Fruit fly (Drosophila melanogaster) whole organism, embryonic: ENCODE data around the gene mei-P26.

Experiments used
- BEAF-32 ChIP-seq: fragments of 200-800 bp; sonication (Bioruptor generic); optimal IDR thresholded peaks from 3 replicates; lab custom pipeline; 2017; ENCODE audit warnings: missing biosample characterization, missing genetic modification characterization, mild to moderate bottlenecking, moderate library complexity, missing genetic modification reagents
- CG10147 ChIP-seq: fragments of 200-800 bp; sonication (Bioruptor generic); optimal IDR thresholded peaks from 2 replicates; lab custom pipeline; 2019; ENCODE audit warnings: missing biosample characterization, mild to moderate bottlenecking, missing genetic modification characterization, moderate library complexity
- CG1024 ChIP-seq: fragments of 200-800 bp; sonication (Bioruptor generic); IDR thresholded peaks from 2 replicates; pipeline ENCODE4 v1.3.6; 2022; ENCODE audit warnings: missing biosample characterization, missing genetic modification characterization
- CG10267 ChIP-seq: fragments of 200-800 bp; sonication (Bioruptor generic); optimal IDR thresholded peaks from 2 replicates; lab custom pipeline; 2018; ENCODE audit warnings: missing biosample characterization, mild to moderate bottlenecking, missing genetic modification characterization, moderate library complexity
- CG10321 ChIP-seq: fragments of 200-800 bp; sonication (Bioruptor generic); IDR thresholded peaks from 2 replicates; pipeline ENCODE4 v1.3.6; 2022; ENCODE audit warnings: missing biosample characterization, missing genetic modification characterization
- CG10543 ChIP-seq: fragments of 200-800 bp; sonication (Bioruptor generic); optimal IDR thresholded peaks from 3 replicates; lab custom pipeline; 2017; ENCODE audit warnings: missing biosample characterization, mild to moderate bottlenecking, missing genetic modification characterization, moderate library complexity
- CG12071 ChIP-seq: fragments of 200-800 bp; sonication (Bioruptor generic); optimal IDR thresholded peaks from 3 replicates; lab custom pipeline; 2018; ENCODE audit warnings: missing biosample characterization, mild to moderate bottlenecking, missing genetic modification characterization
- CG12391 ChIP-seq: fragments of 200-800 bp; sonication (Bioruptor generic); optimal IDR thresholded peaks from 3 replicates; lab custom pipeline; 2018; ENCODE audit warnings: missing biosample characterization, mild to moderate bottlenecking, missing genetic modification characterization, moderate library complexity
- CG1603 ChIP-seq: fragments of 200-800 bp; sonication (Bioruptor generic); optimal IDR thresholded peaks from 2 replicates; lab custom pipeline; 2019; ENCODE audit warnings: missing biosample characterization, mild to moderate bottlenecking, missing genetic modification characterization, moderate library complexity
- CG17829 ChIP-seq: fragments of 200-800 bp; optimal IDR thresholded peaks from 2 replicates; lab custom pipeline; 2019; ENCODE audit warnings: missing biosample characterization, mild to moderate bottlenecking, missing genetic modification characterization, moderate library complexity
- CG18262 ChIP-seq: fragments of 200-800 bp; optimal IDR thresholded peaks from 3 replicates; lab custom pipeline; 2019; ENCODE audit warnings: missing biosample characterization, mild to moderate bottlenecking, missing genetic modification characterization, moderate library complexity
- CG2712 ChIP-seq: fragments of 200-800 bp; optimal IDR thresholded peaks from 3 replicates; lab custom pipeline; 2019; ENCODE audit warnings: missing biosample characterization, mild to moderate bottlenecking, missing genetic modification characterization, moderate library complexity
- CG32532 ChIP-seq: fragments of 200-800 bp; sonication (Bioruptor generic); IDR thresholded peaks from 2 replicates; pipeline ENCODE4 v1.3.6; 2022; ENCODE audit warnings: missing biosample characterization, missing genetic modification characterization
- CG4360 ChIP-seq: fragments of 200-800 bp; sonication (Bioruptor generic); IDR thresholded peaks from 2 replicates; pipeline ENCODE4 v1.3.6; 2022; ENCODE audit warnings: missing biosample characterization, missing genetic modification characterization
- CG5953 ChIP-seq: fragments of 200-800 bp; sonication (Bioruptor generic); IDR thresholded peaks from 2 replicates; pipeline ENCODE4 v1.3.6; 2022; ENCODE audit warnings: missing biosample characterization, missing genetic modification characterization
- CG6175 ChIP-seq: fragments of 200-800 bp; sonication (Bioruptor generic); IDR thresholded peaks from 3 replicates; pipeline ENCODE4 v1.3.6; 2022; ENCODE audit warnings: missing biosample characterization, missing genetic modification characterization
- CG6689 ChIP-seq: fragments of 200-800 bp; sonication (Bioruptor generic); IDR thresholded peaks from 2 replicates; pipeline ENCODE4 v1.3.6; 2022; ENCODE audit warnings: missing biosample characterization, missing genetic modification characterization
- CG8924 ChIP-seq: fragments of 200-800 bp; optimal IDR thresholded peaks from 3 replicates; lab custom pipeline; 2019; ENCODE audit warnings: missing biosample characterization, mild to moderate bottlenecking, missing genetic modification characterization, moderate library complexity
- CG8944 ChIP-seq: fragments of 200-800 bp; sonication (Bioruptor generic); optimal IDR thresholded peaks from 3 replicates; lab custom pipeline; 2016; ENCODE audit warnings: missing biosample characterization, missing genetic modification characterization
- CTCF ChIP-seq: fragments of 200-800 bp; sonication (Bioruptor generic); optimal IDR thresholded peaks from 2 replicates; lab custom pipeline; 2017; ENCODE audit warnings: missing biosample characterization, mild to moderate bottlenecking, missing genetic modification characterization, moderate library complexity
- Dip3 ChIP-seq: fragments of 200-800 bp; sonication (Bioruptor generic); optimal IDR thresholded peaks from 3 replicates; lab custom pipeline; 2016; ENCODE audit warnings: missing biosample characterization, missing genetic modification characterization
- Dp ChIP-seq: fragments of 200-800 bp; sonication (Bioruptor generic); optimal IDR thresholded peaks from 2 replicates; lab custom pipeline; 2018; ENCODE audit warnings: missing biosample characterization, mild to moderate bottlenecking, missing genetic modification characterization, moderate library complexity
- Drgx ChIP-seq: fragments of 200-800 bp; sonication (Bioruptor generic); IDR thresholded peaks from 2 replicates; pipeline ENCODE4 v1.3.6; 2022; ENCODE audit warnings: missing biosample characterization, missing genetic modification characterization
- MBD-R2 ChIP-seq: fragments of 200-800 bp; sonication (Bioruptor generic); IDR thresholded peaks from 2 replicates; pipeline ENCODE4 v1.3.6; 2022; ENCODE audit warnings: missing biosample characterization, missing genetic modification characterization
- MTF-1 ChIP-seq: fragments of 200-800 bp; sonication (Bioruptor generic); optimal IDR thresholded peaks from 2 replicates; lab custom pipeline; 2018; ENCODE audit warnings: missing biosample characterization, mild to moderate bottlenecking, missing genetic modification characterization, borderline replicate concordance
- Med ChIP-seq: fragments of 200-800 bp; sonication (Bioruptor generic); peaks from one replicate; lab custom pipeline; 2016; ENCODE audit warnings: missing biosample characterization, missing genetic modification characterization, mild to moderate bottlenecking, inconsistent platforms, moderate library complexity
- Myb ChIP-seq: fragments of 200-800 bp; sonication (Bioruptor generic); optimal IDR thresholded peaks from 2 replicates; lab custom pipeline; 2016; ENCODE audit warnings: missing biosample characterization, missing genetic modification characterization
- Ptx1 ChIP-seq: fragments of 200-800 bp; sonication (Bioruptor generic); IDR thresholded peaks from 2 replicates; pipeline ENCODE4 v1.3.6; 2022; ENCODE audit warnings: missing biosample characterization, missing genetic modification characterization
- Sry-δ ChIP-seq: fragments of 200-800 bp; sonication (Bioruptor generic); optimal IDR thresholded peaks from 2 replicates; lab custom pipeline; 2016; ENCODE audit warnings: missing biosample characterization, missing genetic modification characterization
- cad ChIP-seq: fragments of >200 bp; optimal IDR thresholded peaks from 2 replicates; lab custom pipeline; 2017; ENCODE audit warnings: missing biosample characterization, missing genetic modification characterization
- corto ChIP-seq: fragments of 200-800 bp; sonication (Bioruptor generic); optimal IDR thresholded peaks from 2 replicates; lab custom pipeline; 2016; ENCODE audit warnings: missing biosample characterization, mild to moderate bottlenecking, missing genetic modification characterization, moderate library complexity
- fd64A ChIP-seq: fragments of 200-800 bp; sonication (Bioruptor generic); optimal IDR thresholded peaks from 3 replicates; lab custom pipeline; 2018; ENCODE audit warnings: missing biosample characterization, mild to moderate bottlenecking, missing genetic modification characterization
- gfzf ChIP-seq: fragments of 200-800 bp; sonication (Bioruptor generic); optimal IDR thresholded peaks from 2 replicates; lab custom pipeline; 2016; ENCODE audit warnings: missing biosample characterization, mild to moderate bottlenecking, missing genetic modification characterization, moderate library complexity
- grau ChIP-seq: fragments of 200-800 bp; optimal IDR thresholded peaks from 3 replicates; lab custom pipeline; 2019; ENCODE audit warnings: missing biosample characterization, mild to moderate bottlenecking, missing genetic modification characterization, moderate library complexity
- h ChIP-seq: fragments of >200 bp; optimal IDR thresholded peaks from 2 replicates; lab custom pipeline; 2017
- klu ChIP-seq: fragments of 200-800 bp; sonication (Bioruptor generic); IDR thresholded peaks from 2 replicates; pipeline ENCODE4 v1.3.6; 2022; ENCODE audit warnings: missing biosample characterization, missing genetic modification characterization
- knrl ChIP-seq: fragments of 200-800 bp; sonication (Bioruptor generic); IDR thresholded peaks from 3 replicates; pipeline ENCODE4 v1.3.6; 2022; ENCODE audit warnings: missing biosample characterization, missing genetic modification characterization; ENCODE audit not compliant: partially characterized antibody
- nmo ChIP-seq: fragments of 200-800 bp; sonication (Bioruptor generic); optimal IDR thresholded peaks from 2 replicates; lab custom pipeline; 2018; ENCODE audit warnings: missing biosample characterization, mild to moderate bottlenecking, missing genetic modification characterization, moderate library complexity
- org-1 ChIP-seq: fragments of 200-800 bp; sonication (Bioruptor generic); optimal IDR thresholded peaks from 2 replicates; lab custom pipeline; 2017; ENCODE audit warnings: missing biosample characterization, missing genetic modification characterization
- p53 ChIP-seq: fragments of 200-800 bp; sonication (Bioruptor generic); optimal IDR thresholded peaks from 2 replicates; lab custom pipeline; 2016; ENCODE audit warnings: missing biosample characterization, missing genetic modification characterization
- phol ChIP-seq: fragments of 200-800 bp; sonication (Bioruptor generic); optimal IDR thresholded peaks from 3 replicates; lab custom pipeline; 2018; ENCODE audit warnings: missing biosample characterization, mild to moderate bottlenecking, missing genetic modification characterization, moderate library complexity
- pros ChIP-seq: fragments of 200-800 bp; sonication (Bioruptor generic); optimal IDR thresholded peaks from 3 replicates; lab custom pipeline; 2019; ENCODE audit warnings: missing biosample characterization, mild to moderate bottlenecking, missing genetic modification characterization, moderate library complexity
- psq ChIP-seq: fragments of 200-800 bp; sonication (Bioruptor generic); optimal IDR thresholded peaks from 2 replicates; lab custom pipeline; 2017; ENCODE audit warnings: missing biosample characterization, missing genetic modification characterization
- pzg ChIP-seq: fragments of 200-800 bp; sonication (Bioruptor generic); optimal IDR thresholded peaks from 3 replicates; lab custom pipeline; 2018; ENCODE audit warnings: missing biosample characterization, mild to moderate bottlenecking, missing genetic modification characterization, moderate library complexity
- row ChIP-seq: fragments of 200-800 bp; sonication (Bioruptor generic); IDR thresholded peaks from 3 replicates; pipeline ENCODE4 v1.3.6; 2022; ENCODE audit warnings: missing biosample characterization, missing genetic modification characterization
- tin ChIP-seq: fragments of 200-800 bp; sonication (Bioruptor generic); optimal IDR thresholded peaks from 3 replicates; lab custom pipeline; 2016; ENCODE audit warnings: missing biosample characterization, missing genetic modification characterization
- tll ChIP-seq, 2 experiments: fragments of 200-800 bp in 1 of 2; fragments of >200 bp in 1 of 2; sonication (Bioruptor generic) in 1 of 2; optimal IDR thresholded peaks; 2 replicates each; lab custom pipeline; 2017 to 2019; ENCODE audit warnings: missing biosample characterization in 2 of 2, missing genetic modification characterization in 2 of 2, mild to moderate bottlenecking in 1 of 2, moderate library complexity in 1 of 2
- tna ChIP-seq: fragments of 200-800 bp; sonication (Bioruptor generic); IDR thresholded peaks from 2 replicates; pipeline ENCODE4 v1.3.6; 2022; ENCODE audit warnings: missing biosample characterization, missing genetic modification characterization; ENCODE audit not compliant: partially characterized antibody
- trem ChIP-seq: fragments of 200-800 bp; optimal IDR thresholded peaks from 3 replicates; lab custom pipeline; 2019; ENCODE audit warnings: missing biosample characterization, mild to moderate bottlenecking, missing genetic modification characterization, moderate library complexity
- trh ChIP-seq: fragments of 200-800 bp; sonication (Bioruptor generic); optimal IDR thresholded peaks from 2 replicates; lab custom pipeline; 2016; ENCODE audit warnings: missing biosample characterization, missing genetic modification characterization
- tup ChIP-seq: fragments of 200-800 bp; sonication (Bioruptor generic); optimal IDR thresholded peaks from 2 replicates; lab custom pipeline; 2016; ENCODE audit warnings: missing biosample characterization, mild to moderate bottlenecking, missing genetic modification characterization, moderate library complexity
- wek ChIP-seq: fragments of 200-800 bp; sonication (Bioruptor generic); optimal IDR thresholded peaks from 3 replicates; lab custom pipeline; 2018; ENCODE audit warnings: missing biosample characterization, mild to moderate bottlenecking, missing genetic modification characterization, moderate library complexity

Gene mei-P26

DNA sequence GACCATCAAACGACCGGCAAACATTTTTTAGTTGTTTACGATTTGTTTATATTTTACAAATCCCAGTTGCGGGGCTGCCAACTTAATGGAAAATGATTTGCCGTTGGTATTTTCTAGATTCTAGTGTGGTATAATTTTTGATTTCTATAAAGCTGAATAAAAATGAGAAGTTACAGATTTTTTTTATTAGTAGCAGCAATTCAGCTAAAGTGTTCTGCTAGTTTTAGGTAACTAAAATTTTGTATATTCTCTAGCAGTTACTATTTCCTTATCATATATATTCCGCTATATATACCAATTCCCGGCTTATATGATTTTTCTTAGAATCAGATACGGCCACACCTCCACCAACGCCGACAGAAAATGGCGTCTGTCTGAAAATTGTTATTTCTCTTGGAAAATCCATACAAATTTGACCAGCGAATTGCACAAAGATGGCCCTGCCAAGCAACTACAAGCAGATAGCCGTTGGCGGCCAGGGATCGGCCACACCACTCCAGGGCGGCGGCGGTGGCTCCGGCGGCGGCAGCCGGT lies 14.0 kb upstream of the mei-P26 start, which contains the start of the genes fh and Bap111 (continued):
- TF ChIP-seq CG18262 (tag; lab: Kevin White, UChicago), result no peak
- peak; percentile 96 for TF ChIP-seq phol (tag; lab: Kevin White, UChicago)
- peak; percentile 27 for TF ChIP-seq CG8924 (tag; lab: Kevin White, UChicago)
- TF ChIP-seq pzg (GFP tag; lab: Kevin White, UChicago), result peak; percentile 48
- TF ChIP-seq klu (GFP tag; lab: Robert Waterston, UW), result no peak
- no peak for TF ChIP-seq cad (GFP tag; lab: Kevin White, UChicago)
- TF ChIP-seq CG10321 (GFP tag; lab: Robert Waterston, UW), result no peak
- TF ChIP-seq CG5953 (GFP tag; lab: Robert Waterston, UW), result no peak
- peak; percentile 17 for TF ChIP-seq CTCF (GFP tag; lab: Kevin White, UChicago)
- peak; percentile 23 for TF ChIP-seq Myb
- no peak for TF ChIP-seq CG10147 (GFP tag; lab: Kevin White, UChicago)
- peak; percentile 84 for TF ChIP-seq CG10267 (tag; lab: Kevin White, UChicago)
- TF ChIP-seq CG6689, result no peak
- TF ChIP-seq MTF-1 (GFP tag; lab: Kevin White, UChicago), result no peak
- TF ChIP-seq p53 (GFP tag; lab: Kevin White, UChicago), result no peak
- no peak for TF ChIP-seq h
- TF ChIP-seq fd64A (GFP tag; lab: Kevin White, UChicago), result no peak
- no peak for TF ChIP-seq Ptx1
- TF ChIP-seq Med (GFP tag; lab: Kevin White, UChicago), result peak; percentile 54
- peak; percentile 19 for TF ChIP-seq grau (tag; lab: Kevin White, UChicago)
- TF ChIP-seq corto, result no peak
- TF ChIP-seq tll (GFP tag; optimal IDR thresholded peaks at IDR 0.05; lab: Kevin White, UChicago), result no peak
- peak; percentile 85 for TF ChIP-seq gfzf
- peak; percentile 22 for TF ChIP-seq Dp (GFP tag; lab: Kevin White, UChicago)
- no peak for TF ChIP-seq knrl (GFP tag; lab: Robert Waterston, UW)
- no peak for TF ChIP-seq trh (GFP tag; lab: Kevin White, UChicago)
- TF ChIP-seq CG32532, result no peak
- no peak for TF ChIP-seq CG10543
- TF ChIP-seq wek (GFP tag; lab: Kevin White, UChicago), result no peak
- TF ChIP-seq CG4360 (GFP tag; lab: Robert Waterston, UW), result no peak
- peak; percentile 42 for TF ChIP-seq CG2712 (tag; lab: Kevin White, UChicago)
- no peak for TF ChIP-seq CG8944 (GFP tag; lab: Kevin White, UChicago)
- peak; percentile 54 for TF ChIP-seq MBD-R2 (GFP tag; lab: Robert Waterston, UW)
- peak; percentile 38 for TF ChIP-seq nmo (GFP tag; lab: Kevin White, UChicago)
- TF ChIP-seq tin (GFP tag; lab: Kevin White, UChicago), result no peak
- peak; percentile 42 for TF ChIP-seq BEAF-32
- TF ChIP-seq row (GFP tag; lab: Robert Waterston, UW), result peak; percentile 25; the same call in 1 of the 3 replicates
- TF ChIP-seq psq, result no peak
- no peak for TF ChIP-seq org-1 (GFP tag; lab: Kevin White, UChicago)
- no peak for TF ChIP-seq Dip3
- TF ChIP-seq pros, result no peak
- no peak for TF ChIP-seq CG12071
- TF ChIP-seq CG6175, result no peak
- TF ChIP-seq tup (GFP tag; lab: Kevin White, UChicago), result no peak
- TF ChIP-seq Drgx (GFP tag; lab: Robert Waterston, UW), result no peak
- peak; percentile 23 for TF ChIP-seq Sry-δ (GFP tag; lab: Kevin White, UChicago)
- TF ChIP-seq tna, result no peak
- TF ChIP-seq CG12391 (tag; lab: Kevin White, UChicago), result peak; percentile 21
- TF ChIP-seq CG1603, result no peak
- TF ChIP-seq trem, result peak; percentile 99
- no peak for TF ChIP-seq CG1024
- TF ChIP-seq CG17829, result peak; percentile 19
